Fruit fly (Drosophila melanogaster) Kc167 (cell line): ENCODE data around the gene KFase.

ENCODE experiments used
- Myc ChIP-seq: fragments of >200 bp; optimal IDR thresholded peaks from 2 replicates; lab custom pipeline; 2017; ENCODE audit warnings: missing external identifiers
- Sin3A ChIP-seq: fragments of >200 bp; optimal IDR thresholded peaks from 2 replicates; lab custom pipeline; 2018; ENCODE audit warnings: missing external identifiers
- h ChIP-seq: fragments of >200 bp; optimal IDR thresholded peaks from 3 replicates; lab custom pipeline; 2018; ENCODE audit warnings: missing external identifiers
- insv ChIP-seq: fragments of >200 bp; optimal IDR thresholded peaks from 3 replicates; lab custom pipeline; 2018; ENCODE audit warnings: missing external identifiers
- psq ChIP-seq: fragments of >200 bp; optimal IDR thresholded peaks from 2 replicates; lab custom pipeline; 2017; ENCODE audit warnings: missing external identifiers
- ttk ChIP-seq: sonication (Bioruptor generic); optimal IDR thresholded peaks from 2 replicates; lab custom pipeline; 2017; ENCODE audit warnings: missing external identifiers

DNA sequence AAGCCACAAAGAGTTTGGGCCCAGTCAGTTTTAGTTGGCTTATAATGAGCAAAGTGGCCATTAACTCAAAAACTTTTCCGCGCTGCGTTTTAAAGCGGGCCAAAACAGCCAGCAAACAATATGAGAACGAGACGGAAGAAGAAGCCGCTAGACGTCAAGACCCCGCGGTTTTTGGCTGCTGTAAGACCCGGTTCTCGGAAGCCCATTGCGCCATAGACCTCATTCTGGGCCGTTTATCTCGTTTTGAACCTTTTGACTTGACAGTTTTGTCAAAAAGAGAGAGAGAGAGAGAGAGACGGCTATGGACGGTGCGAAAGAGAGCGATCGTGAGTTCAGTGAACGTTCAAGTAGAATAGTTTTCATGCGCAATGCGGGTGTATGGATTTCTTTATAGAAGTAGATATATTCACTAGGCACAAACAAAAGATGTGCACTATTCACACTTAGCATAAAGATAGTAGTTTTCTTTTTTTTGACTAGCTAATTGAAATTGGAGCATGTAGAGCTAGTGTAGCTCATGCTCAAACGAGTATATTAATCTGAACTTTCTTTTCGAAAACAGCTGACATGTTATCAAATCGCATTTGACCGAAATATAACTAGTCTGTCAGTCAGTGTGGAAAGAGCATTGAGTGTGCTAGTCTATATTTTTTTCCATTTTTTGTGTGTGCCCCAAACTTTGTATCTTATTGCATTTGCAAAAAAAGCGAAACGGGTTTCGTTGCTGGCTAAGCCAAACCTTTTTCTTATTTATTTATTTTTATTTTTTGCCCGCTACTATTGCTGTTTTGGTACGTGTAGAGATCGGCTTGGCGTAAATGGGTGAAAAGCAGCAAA is 14.5 kb upstream of the KFase start:
- TF ChIP-seq insv = no peak
- TF ChIP-seq h (lab: Kevin White, UChicago) = no peak
- no peak for TF ChIP-seq Sin3A (lab: Kevin White, UChicago)
- TF ChIP-seq psq (lab: Kevin White, UChicago) = no peak
- TF ChIP-seq Myc (lab: Kevin White, UChicago) = no peak
- TF ChIP-seq ttk (lab: Kevin White, UChicago) = no peak
